Fruit fly (Drosophila melanogaster) whole organism, embryonic: ENCODE results near the gene CG1299.

Source experiments
- B-H2 ChIP-seq: fragments of 200-800 bp; sonication (Bioruptor generic); optimal IDR thresholded peaks from 2 replicates; lab custom pipeline; 2018; ENCODE audit warnings: missing biosample characterization, mild to moderate bottlenecking, missing genetic modification characterization
- Bteb2 ChIP-seq: fragments of 200-800 bp; sonication (Bioruptor generic); optimal IDR thresholded peaks from 2 replicates; lab custom pipeline; 2016; ENCODE audit warnings: missing biosample characterization, missing genetic modification characterization
- CG10267 ChIP-seq: fragments of 200-800 bp; sonication (Bioruptor generic); optimal IDR thresholded peaks from 2 replicates; lab custom pipeline; 2018; ENCODE audit warnings: missing biosample characterization, mild to moderate bottlenecking, missing genetic modification characterization, moderate library complexity
- CG10431 ChIP-seq: fragments of 200-800 bp; sonication (Bioruptor generic); optimal IDR thresholded peaks from 3 replicates; lab custom pipeline; 2018; ENCODE audit warnings: missing biosample characterization, mild to moderate bottlenecking, missing genetic modification characterization
- CG11093 ChIP-seq: fragments of 200-800 bp; sonication (Bioruptor generic); IDR thresholded peaks from 3 replicates; pipeline ENCODE4 v1.3.6; 2022; ENCODE audit warnings: missing biosample characterization, missing genetic modification characterization
- CG11504 ChIP-seq: fragments of 200-800 bp; sonication (Bioruptor generic); optimal IDR thresholded peaks from 3 replicates; lab custom pipeline; 2019; ENCODE audit warnings: missing biosample characterization, mild to moderate bottlenecking, missing genetic modification characterization, moderate library complexity
- CG11695 ChIP-seq: fragments of 200-800 bp; sonication (Bioruptor generic); IDR thresholded peaks from 3 replicates; pipeline ENCODE4 v1.3.6; 2022; ENCODE audit warnings: missing biosample characterization, missing genetic modification characterization
- CG12104 ChIP-seq: fragments of 200-800 bp; sonication (Bioruptor generic); optimal IDR thresholded peaks from 3 replicates; lab custom pipeline; 2016; ENCODE audit warnings: missing biosample characterization, missing genetic modification characterization
- CG12299 ChIP-seq: fragments of 200-800 bp; sonication (Bioruptor generic); optimal IDR thresholded peaks from 2 replicates; lab custom pipeline; 2018; ENCODE audit warnings: missing biosample characterization, mild to moderate bottlenecking, missing genetic modification characterization
- CG12744 ChIP-seq: fragments of 200-800 bp; sonication (Bioruptor generic); optimal IDR thresholded peaks from 2 replicates; lab custom pipeline; 2016; ENCODE audit warnings: missing biosample characterization, missing genetic modification characterization
- CG13287 ChIP-seq: fragments of 200-800 bp; sonication (Bioruptor generic); IDR thresholded peaks from 2 replicates; pipeline ENCODE4 v1.3.6; 2022; ENCODE audit warnings: missing biosample characterization, missing genetic modification characterization; ENCODE audit not compliant: partially characterized antibody
- CG14965 ChIP-seq: fragments of 200-800 bp; sonication (Bioruptor generic); optimal IDR thresholded peaks from 2 replicates; lab custom pipeline; 2016; ENCODE audit warnings: missing biosample characterization, missing genetic modification characterization, borderline replicate concordance
- CG15269 ChIP-seq: fragments of 200-800 bp; sonication (Bioruptor generic); optimal IDR thresholded peaks from 2 replicates; lab custom pipeline; 2018; ENCODE audit warnings: missing biosample characterization, mild to moderate bottlenecking, missing genetic modification characterization, moderate library complexity
- CG18764 ChIP-seq: fragments of 200-800 bp; sonication (Bioruptor generic); optimal IDR thresholded peaks from 3 replicates; lab custom pipeline; 2016; ENCODE audit warnings: missing biosample characterization, missing genetic modification characterization
- CG2129 ChIP-seq: fragments of 200-800 bp; sonication (Bioruptor generic); IDR thresholded peaks from 2 replicates; pipeline ENCODE4 v1.3.6; 2022; ENCODE audit warnings: missing biosample characterization, missing genetic modification characterization; ENCODE audit not compliant: partially characterized antibody
- CG32532 ChIP-seq: fragments of 200-800 bp; sonication (Bioruptor generic); IDR thresholded peaks from 2 replicates; pipeline ENCODE4 v1.3.6; 2022; ENCODE audit warnings: missing biosample characterization, missing genetic modification characterization
- CG34224 ChIP-seq: fragments of 200-800 bp; sonication (Bioruptor generic); IDR thresholded peaks from 3 replicates; pipeline ENCODE4 v1.3.6; 2022; ENCODE audit warnings: missing biosample characterization, missing genetic modification characterization; ENCODE audit not compliant: partially characterized antibody
- CG4820 ChIP-seq: fragments of 200-800 bp; sonication (Bioruptor generic); optimal IDR thresholded peaks from 3 replicates; lab custom pipeline; 2016; ENCODE audit warnings: missing biosample characterization, missing genetic modification characterization
- CG6854 ChIP-seq: fragments of 200-800 bp; sonication (Bioruptor generic); optimal IDR thresholded peaks from 3 replicates; lab custom pipeline; 2017; ENCODE audit warnings: missing biosample characterization, mild to moderate bottlenecking, missing genetic modification characterization
- Camta ChIP-seq: fragments of 200-800 bp; sonication (Bioruptor generic); optimal IDR thresholded peaks from 2 replicates; lab custom pipeline; 2016; ENCODE audit warnings: missing biosample characterization, missing genetic modification characterization
- Dek ChIP-seq: fragments of 200-800 bp; sonication (Bioruptor generic); optimal IDR thresholded peaks from 3 replicates; lab custom pipeline; 2019; ENCODE audit warnings: missing biosample characterization, mild to moderate bottlenecking, missing genetic modification characterization, moderate library complexity
- Ets65A ChIP-seq: fragments of 200-800 bp; sonication (Bioruptor generic); peaks from one replicate; lab custom pipeline; 2016; ENCODE audit warnings: missing biosample characterization, missing genetic modification characterization
- HLH3B ChIP-seq: fragments of 200-800 bp; sonication (Bioruptor generic); IDR thresholded peaks from 2 replicates; pipeline ENCODE4 v1.3.6; 2022; ENCODE audit warnings: missing biosample characterization, missing genetic modification characterization
- Hand ChIP-seq: fragments of 200-800 bp; sonication (Bioruptor generic); optimal IDR thresholded peaks from 2 replicates; lab custom pipeline; 2017; ENCODE audit warnings: mild to moderate bottlenecking, missing biosample characterization, missing genetic modification reagents, missing genetic modification characterization
- Hr51 ChIP-seq, 2 experiments: fragments of 200-800 bp; sonication (Bioruptor generic); optimal IDR thresholded peaks; 2 replicates in 1 of 2; 3 replicates in 1 of 2; lab custom pipeline; 2016 to 2018; ENCODE audit warnings: missing biosample characterization in 2 of 2, missing genetic modification characterization in 2 of 2, mild to moderate bottlenecking in 1 of 2, moderate library complexity in 1 of 2
- Med ChIP-seq: fragments of 200-800 bp; sonication (Bioruptor generic); peaks from one replicate; lab custom pipeline; 2016; ENCODE audit warnings: missing biosample characterization, missing genetic modification characterization, mild to moderate bottlenecking, inconsistent platforms, moderate library complexity
- Myb ChIP-seq: fragments of 200-800 bp; sonication (Bioruptor generic); optimal IDR thresholded peaks from 2 replicates; lab custom pipeline; 2016; ENCODE audit warnings: missing biosample characterization, missing genetic modification characterization
- NfI ChIP-seq: fragments of 200-800 bp; sonication (Bioruptor generic); optimal IDR thresholded peaks from 3 replicates; lab custom pipeline; 2018; ENCODE audit warnings: missing biosample characterization, mild to moderate bottlenecking, missing genetic modification characterization, moderate library complexity
- PHDP ChIP-seq: fragments of 200-800 bp; sonication (Bioruptor generic); optimal IDR thresholded peaks from 3 replicates; lab custom pipeline; 2018; ENCODE audit warnings: missing biosample characterization, mild to moderate bottlenecking, missing genetic modification characterization, moderate library complexity
- Rfx ChIP-seq: fragments of 200-800 bp; sonication (Bioruptor generic); IDR thresholded peaks from 2 replicates; pipeline ENCODE4 v1.3.6; 2022; ENCODE audit warnings: missing biosample characterization, missing genetic modification characterization
- Sox100B ChIP-seq: fragments of 200-800 bp; sonication (Bioruptor generic); optimal IDR thresholded peaks from 3 replicates; lab custom pipeline; 2018; ENCODE audit warnings: missing biosample characterization, mild to moderate bottlenecking, missing genetic modification characterization
- Stat92E ChIP-seq, 3 experiments: fragments of >200 bp in 2 of 3; fragments of 200-800 bp in 1 of 3; sonication (Bioruptor generic) in 1 of 3; optimal IDR thresholded peaks; 2 replicates each; lab custom pipeline; 2017 to 2019; ENCODE audit warnings: missing biosample characterization in 3 of 3, missing genetic modification characterization in 3 of 3, mild to moderate bottlenecking in 1 of 3, moderate library complexity in 1 of 3
- Taf1 ChIP-seq: fragments of 200-800 bp; sonication (Bioruptor generic); IDR thresholded peaks from 2 replicates; pipeline ENCODE4 v1.3.6; 2022; ENCODE audit warnings: missing biosample characterization, missing genetic modification characterization
- Usf ChIP-seq: fragments of 200-800 bp; sonication (Bioruptor generic); optimal IDR thresholded peaks from 2 replicates; lab custom pipeline; 2017; ENCODE audit warnings: missing genotype, missing biosample characterization, missing genetic modification characterization
- Xrp1 ChIP-seq: fragments of 200-800 bp; sonication (Bioruptor generic); IDR thresholded peaks from 2 replicates; pipeline ENCODE4 v1.3.6; 2022; ENCODE audit warnings: missing biosample characterization, missing genetic modification characterization
- YL-1 ChIP-seq: fragments of 200-800 bp; sonication (Bioruptor generic); optimal IDR thresholded peaks from 3 replicates; lab custom pipeline; 2017; ENCODE audit warnings: missing biosample characterization, mild to moderate bottlenecking, missing genetic modification characterization
- ab ChIP-seq: fragments of 200-800 bp; sonication (Bioruptor generic); optimal IDR thresholded peaks from 2 replicates; lab custom pipeline; 2016; ENCODE audit warnings: missing biosample characterization, missing genetic modification characterization
- fd3F ChIP-seq: fragments of 200-800 bp; sonication (Bioruptor generic); optimal IDR thresholded peaks from 2 replicates; lab custom pipeline; 2018; ENCODE audit warnings: missing biosample characterization, mild to moderate bottlenecking, missing genetic modification characterization, moderate library complexity
- ftz-f1 ChIP-seq: fragments of 200-800 bp; sonication (Bioruptor generic); optimal IDR thresholded peaks from 2 replicates; lab custom pipeline; 2016; ENCODE audit warnings: missing biosample characterization, missing genetic modification characterization
- gro ChIP-seq: fragments of 200-800 bp; sonication (Bioruptor generic); optimal IDR thresholded peaks from 2 replicates; lab custom pipeline; 2016; ENCODE audit warnings: missing biosample characterization, missing genetic modification characterization
- ham ChIP-seq: fragments of 200-800 bp; sonication (Bioruptor generic); IDR thresholded peaks from 2 replicates; pipeline ENCODE4 v1.3.6; 2022; ENCODE audit warnings: missing biosample characterization, missing genetic modification characterization
- her ChIP-seq: fragments of 200-800 bp; sonication (Bioruptor generic); optimal IDR thresholded peaks from 2 replicates; lab custom pipeline; 2016; ENCODE audit warnings: missing biosample characterization, missing genetic modification characterization
- mirr ChIP-seq: fragments of 200-800 bp; sonication (Bioruptor generic); optimal IDR thresholded peaks from 3 replicates; lab custom pipeline; 2018; ENCODE audit warnings: missing biosample characterization, mild to moderate bottlenecking, missing genetic modification characterization
- nerfin-1 ChIP-seq: fragments of 200-800 bp; sonication (Bioruptor generic); optimal IDR thresholded peaks from 3 replicates; lab custom pipeline; 2019; ENCODE audit warnings: missing biosample characterization, mild to moderate bottlenecking, missing genetic modification characterization, moderate library complexity
- onecut ChIP-seq: fragments of 200-800 bp; sonication (Bioruptor generic); IDR thresholded peaks from 2 replicates; pipeline ENCODE4 v1.3.6; 2022; ENCODE audit warnings: missing biosample characterization, missing genetic modification characterization
- otp ChIP-seq: fragments of 200-800 bp; sonication (Bioruptor generic); IDR thresholded peaks from 3 replicates; pipeline ENCODE4, ENCODE4 v1.3.6; 2022; ENCODE audit warnings: missing biosample characterization, missing genetic modification characterization
- pros ChIP-seq: fragments of 200-800 bp; sonication (Bioruptor generic); optimal IDR thresholded peaks from 3 replicates; lab custom pipeline; 2019; ENCODE audit warnings: missing biosample characterization, mild to moderate bottlenecking, missing genetic modification characterization, moderate library complexity
- sim ChIP-seq: fragments of 200-800 bp; sonication (Bioruptor generic); IDR thresholded peaks from 2 replicates; pipeline ENCODE4 v1.3.6; 2022; ENCODE audit warnings: missing biosample characterization, missing genetic modification characterization
- tna ChIP-seq: fragments of 200-800 bp; sonication (Bioruptor generic); IDR thresholded peaks from 2 replicates; pipeline ENCODE4 v1.3.6; 2022; ENCODE audit warnings: missing biosample characterization, missing genetic modification characterization; ENCODE audit not compliant: partially characterized antibody
- unpg ChIP-seq: fragments of 200-800 bp; sonication (Bioruptor generic); optimal IDR thresholded peaks from 3 replicates; lab custom pipeline; 2018; ENCODE audit warnings: missing biosample characterization, mild to moderate bottlenecking, missing genetic modification characterization, moderate library complexity

Gene CG1299

dm6 chr3L:4148406-4148975 lies at the start of gene CG1299:
CG1299 (plus strand) TSS chr3L:4148696.
- TF ChIP-seq tna (GFP tag; lab: Robert Waterston, UW) (no peak), Xrp1 (GFP tag; lab: Robert Waterston, UW) (no peak), unpg (GFP tag; lab: Kevin White, UChicago) (no peak), Hand (GFP tag; lab: Kevin White, UChicago) (no peak), CG14965 (GFP tag; lab: Kevin White, UChicago) (no peak), Sox100B (GFP tag; lab: Kevin White, UChicago) (no peak), otp (GFP tag; lab: Robert Waterston, UW) (no peak), Myb (no peak), Ets65A (GFP tag; lab: Kevin White, UChicago) (no peak), nerfin-1 (tag; lab: Kevin White, UChicago) (no peak), NfI (GFP tag; lab: Kevin White, UChicago) (no peak), her (GFP tag; lab: Kevin White, UChicago) (no peak), CG11093 (GFP tag; lab: Robert Waterston, UW) (no peak), CG6854 (GFP tag; lab: Kevin White, UChicago) (no peak), gro (no peak), CG13287 (peak; percentile 12; the same call in 1 of the 2 replicates), ham (GFP tag; lab: Robert Waterston, UW) (0 out of 2 replicates have a peak, but pooled peaks have one; percentile 31), CG18764 (GFP tag; lab: Kevin White, UChicago) (no peak), CG32532 (no peak), CG15269 (no peak), mirr (no peak), CG10431 (no peak), CG12104 (GFP tag; lab: Kevin White, UChicago) (no peak), sim (GFP tag; lab: Robert Waterston, UW) (no peak), Usf (GFP tag; lab: Kevin White, UChicago) (no peak), CG12299 (tag; lab: Kevin White, UChicago) (no peak), CG4820 (GFP tag; lab: Kevin White, UChicago) (no peak), CG11504 (tag; lab: Kevin White, UChicago) (no peak), Dek (tag; lab: Kevin White, UChicago) (no peak), Rfx (GFP tag; lab: Robert Waterston, UW) (peak; percentile 36; the same call in 1 of the 2 replicates), ab (no peak), Camta (GFP tag; lab: Kevin White, UChicago) (no peak), HLH3B (no peak), CG2129 (GFP tag; lab: Robert Waterston, UW) (no peak), CG34224 (GFP tag; lab: Robert Waterston, UW) (0 out of 3 replicates have a peak, but pooled peaks have one; percentile 17), YL-1 (no peak), CG10267 (tag; lab: Kevin White, UChicago) (no peak), Taf1 (GFP tag; lab: Robert Waterston, UW) (no peak), Med (peak; percentile 73), onecut (GFP tag; lab: Robert Waterston, UW) (no peak), pros (GFP tag; lab: Kevin White, UChicago) (no peak), PHDP (no peak), Stat92E (GFP tag; optimal IDR thresholded peaks at IDR 0.05; lab: Kevin White, UChicago) (no peak), Hr51 (GFP tag; optimal IDR thresholded peaks at IDR 0.05; lab: Kevin White, UChicago) (no peak), B-H2 (GFP tag; lab: Kevin White, UChicago) (no peak), fd3F (GFP tag; lab: Kevin White, UChicago) (no peak), Bteb2 (GFP tag; lab: Kevin White, UChicago) (no peak), ftz-f1 (GFP tag; lab: Kevin White, UChicago) (no peak), CG12744 (no peak), CG11695 (GFP tag; lab: Robert Waterston, UW) (no peak)
